Worm (Caenorhabditis elegans) whole organism, L2 larva: ENCODE measurements around the gene C31E10.11.
A peak's percentile ranks its signal among the peaks of the same experiment; 100 is the strongest.

ENCODE experiments used
- C34F6.9 ChIP-seq: fragments of 150-350 bp; optimal IDR thresholded peaks from 2 replicates; lab custom pipeline; 2014; ENCODE audit warnings: missing biosample characterization, missing genetic modification characterization
- F13H6.1 ChIP-seq: sonication (generic microtip); optimal IDR thresholded peaks from 2 replicates; lab custom pipeline; 2016; ENCODE audit warnings: missing genetic modification characterization, missing compliant biosample characterization
- R02D3.7 ChIP-seq: fragments of 150-350 bp; optimal IDR thresholded peaks from 2 replicates; lab custom pipeline; 2014; ENCODE audit warnings: missing biosample characterization, missing genetic modification characterization
- Y55F3AM.14 ChIP-seq: fragments of 200-800 bp; sonication (Bioruptor generic); optimal IDR thresholded peaks from 2 replicates; lab custom pipeline; 2018; ENCODE audit warnings: mild to moderate bottlenecking, missing genetic modification characterization, missing compliant biosample characterization
- ZK546.5 ChIP-seq: sonication (generic microtip); optimal IDR thresholded peaks from 2 replicates; lab custom pipeline; 2017; ENCODE audit warnings: missing biosample characterization, missing genetic modification characterization
- alr-1 ChIP-seq: fragments of 150-350 bp; optimal IDR thresholded peaks from 2 replicates; lab custom pipeline; 2014; ENCODE audit warnings: missing biosample characterization, missing genetic modification characterization
- aly-2 ChIP-seq: fragments of 150-350 bp; optimal IDR thresholded peaks from 2 replicates; lab custom pipeline; 2014; ENCODE audit warnings: missing biosample characterization, missing genetic modification characterization
- ama-1 ChIP-seq: fragments of 150-350 bp; optimal IDR thresholded peaks from 2 replicates; lab custom pipeline; 2018; ENCODE audit warnings: inconsistent platforms
- blmp-1 ChIP-seq: sonication (generic microtip); optimal IDR thresholded peaks from 2 replicates; lab custom pipeline; 2017; ENCODE audit warnings: missing genetic modification characterization, mild to moderate bottlenecking, missing compliant biosample characterization, antibody characterized with exemption, moderate library complexity; ENCODE audit not compliant: insufficient read depth
- ceh-16 ChIP-seq: fragments of 150-350 bp; optimal IDR thresholded peaks from 2 replicates; lab custom pipeline; 2014; ENCODE audit warnings: missing biosample characterization, missing genetic modification characterization
- ceh-82 ChIP-seq: fragments of 150-350 bp; optimal IDR thresholded peaks from 2 replicates; lab custom pipeline; 2014; ENCODE audit warnings: missing biosample characterization, missing genetic modification characterization
- crh-2 ChIP-seq: sonication (generic microtip); optimal IDR thresholded peaks from 2 replicates; lab custom pipeline; 2017; ENCODE audit warnings: missing biosample characterization, missing genetic modification characterization
- dmd-4 ChIP-seq: sonication (generic microtip); optimal IDR thresholded peaks from 2 replicates; lab custom pipeline; 2017; ENCODE audit warnings: missing biosample characterization, missing genetic modification characterization
- egl-27 ChIP-seq: sonication (generic microtip); optimal IDR thresholded peaks from 3 replicates; lab custom pipeline; 2017; ENCODE audit warnings: missing biosample characterization, missing genetic modification reagents, missing genetic modification characterization
- elt-1 ChIP-seq: fragments of 150-350 bp; optimal IDR thresholded peaks from 2 replicates; lab custom pipeline; 2014; ENCODE audit warnings: missing biosample characterization, missing genetic modification characterization
- elt-3 ChIP-seq: sonication (generic microtip); optimal IDR thresholded peaks from 2 replicates; lab custom pipeline; 2017; ENCODE audit warnings: missing biosample characterization, missing genetic modification characterization
- fos-1 ChIP-seq: fragments of 150-350 bp; optimal IDR thresholded peaks from 2 replicates; lab custom pipeline; 2014; ENCODE audit warnings: missing biosample characterization, missing genetic modification characterization
- gmeb-1 ChIP-seq: fragments of 150-350 bp; optimal IDR thresholded peaks from 2 replicates; lab custom pipeline; 2014; ENCODE audit warnings: missing biosample characterization, missing genetic modification characterization
- lin-11 ChIP-seq: fragments of 150-350 bp; sonication (generic microtip); optimal IDR thresholded peaks from 2 replicates; lab custom pipeline; 2014; ENCODE audit warnings: missing biosample characterization, missing genetic modification characterization, inconsistent platforms, mixed read lengths
- lin-13 ChIP-seq: fragments of 150-350 bp; optimal IDR thresholded peaks from 2 replicates; lab custom pipeline; 2014; ENCODE audit warnings: missing biosample characterization, missing genetic modification reagents, missing genetic modification characterization
- lin-39 ChIP-seq: fragments of 150-350 bp; optimal IDR thresholded peaks from 2 replicates; lab custom pipeline; 2014; ENCODE audit warnings: missing biosample characterization, missing genetic modification reagents, missing genetic modification characterization
- lsy-2 ChIP-seq, 2 experiments: fragments of 150-350 bp in 1 of 2; sonication (generic microtip) in 1 of 2; optimal IDR thresholded peaks; 2 replicates each; lab custom pipeline; 2014 to 2017; ENCODE audit warnings: missing biosample characterization in 2 of 2, missing genetic modification characterization in 2 of 2
- mab-5 ChIP-seq: fragments of 150-350 bp; optimal IDR thresholded peaks from 2 replicates; lab custom pipeline; 2014; ENCODE audit warnings: missing biosample characterization, missing genetic modification characterization
- mbf-1 ChIP-seq: sonication (generic microtip); optimal IDR thresholded peaks from 2 replicates; lab custom pipeline; 2017; ENCODE audit warnings: missing biosample characterization, missing genetic modification characterization
- mdl-1 ChIP-seq, 2 experiments: fragments of 150-350 bp in 1 of 2; sonication (generic microtip) in 1 of 2; optimal IDR thresholded peaks; 2 replicates each; lab custom pipeline; 2017; ENCODE audit warnings: missing biosample characterization in 2 of 2, missing genetic modification characterization in 2 of 2
- nhr-10 ChIP-seq: sonication (generic microtip); optimal IDR thresholded peaks from 2 replicates; lab custom pipeline; 2017; ENCODE audit warnings: missing biosample characterization, missing genetic modification characterization
- nhr-11 ChIP-seq: fragments of 150-350 bp; optimal IDR thresholded peaks from 2 replicates; lab custom pipeline; 2014; ENCODE audit warnings: missing biosample characterization, missing genetic modification characterization
- nhr-12 ChIP-seq: fragments of 150-350 bp; optimal IDR thresholded peaks from 2 replicates; lab custom pipeline; 2014; ENCODE audit warnings: missing biosample characterization, missing genetic modification characterization
- nhr-129 ChIP-seq: fragments of 150-350 bp; optimal IDR thresholded peaks from 2 replicates; lab custom pipeline; 2014; ENCODE audit warnings: missing biosample characterization, missing genetic modification characterization
- nhr-21 ChIP-seq: fragments of 150-350 bp; optimal IDR thresholded peaks from 2 replicates; lab custom pipeline; 2014; ENCODE audit warnings: missing biosample characterization, missing genetic modification characterization
- nhr-23 ChIP-seq: fragments of 150-350 bp; optimal IDR thresholded peaks from 2 replicates; lab custom pipeline; 2014; ENCODE audit warnings: missing biosample characterization, missing genetic modification reagents, missing genetic modification characterization
- nhr-237 ChIP-seq: fragments of 150-350 bp; optimal IDR thresholded peaks from 2 replicates; lab custom pipeline; 2014; ENCODE audit warnings: missing biosample characterization, missing genetic modification characterization
- nhr-25 ChIP-seq: fragments of 150-350 bp; sonication (generic microtip); optimal IDR thresholded peaks from 3 replicates; lab custom pipeline; 2014; ENCODE audit warnings: missing biosample characterization, missing genetic modification characterization
- nhr-6 ChIP-seq: fragments of 150-350 bp; optimal IDR thresholded peaks from 2 replicates; lab custom pipeline; 2014; ENCODE audit warnings: missing biosample characterization, missing genetic modification characterization
- nhr-77 ChIP-seq: fragments of 150-350 bp; optimal IDR thresholded peaks from 2 replicates; lab custom pipeline; 2014; ENCODE audit warnings: missing biosample characterization, missing genetic modification characterization
- peb-1 ChIP-seq: fragments of 150-350 bp; optimal IDR thresholded peaks from 2 replicates; lab custom pipeline; 2014; ENCODE audit warnings: missing biosample characterization, missing genetic modification characterization
- sem-4 ChIP-seq: fragments of 150-350 bp; optimal IDR thresholded peaks from 2 replicates; lab custom pipeline; 2014; ENCODE audit warnings: missing biosample characterization, missing genetic modification reagents, missing genetic modification characterization
- skn-1 ChIP-seq: sonication (generic microtip); optimal IDR thresholded peaks from 2 replicates; lab custom pipeline; 2017; ENCODE audit warnings: missing biosample characterization, missing genetic modification characterization
- sma-3 ChIP-seq: sonication (generic microtip); optimal IDR thresholded peaks from 2 replicates; lab custom pipeline; 2016; ENCODE audit warnings: missing genetic modification reagents, missing genetic modification characterization, missing compliant biosample characterization
- sma-9 ChIP-seq, 2 experiments: fragments of 150-350 bp in 1 of 2; sonication (generic microtip) in 1 of 2; optimal IDR thresholded peaks; 2 replicates each; lab custom pipeline; 2014 to 2016; ENCODE audit warnings: missing genetic modification characterization in 2 of 2, mild to moderate bottlenecking in 1 of 2, missing biosample characterization in 1 of 2, missing compliant biosample characterization in 1 of 2, missing genetic modification reagents in 1 of 2, moderate library complexity in 1 of 2
- snpc-4 ChIP-seq: fragments of 150-350 bp; optimal IDR thresholded peaks from 2 replicates; lab custom pipeline; 2014; ENCODE audit warnings: missing biosample characterization, missing genetic modification characterization
- unc-39 ChIP-seq: fragments of 150-350 bp; optimal IDR thresholded peaks from 2 replicates; lab custom pipeline; 2014; ENCODE audit warnings: missing biosample characterization, missing genetic modification characterization
- unc-55 ChIP-seq: fragments of 150-350 bp; sonication (generic microtip); optimal IDR thresholded peaks from 3 replicates; lab custom pipeline; 2014; ENCODE audit warnings: missing biosample characterization, missing genetic modification reagents, missing genetic modification characterization
- unc-62 ChIP-seq: fragments of 150-350 bp; optimal IDR thresholded peaks from 2 replicates; lab custom pipeline; 2014; ENCODE audit warnings: missing biosample characterization, missing genetic modification reagents, missing genetic modification characterization
- zag-1 ChIP-seq: fragments of 150-350 bp; optimal IDR thresholded peaks from 2 replicates; lab custom pipeline; 2014; ENCODE audit warnings: missing biosample characterization, missing genetic modification characterization
- ztf-1 ChIP-seq: fragments of 200-800 bp; sonication (Bioruptor generic); conservative IDR thresholded peaks from 2 replicates; pipeline ENCODE4 v1.3.6; 2022; ENCODE audit warnings: missing genetic modification characterization, missing compliant biosample characterization
- ztf-11 ChIP-seq: sonication (generic microtip); optimal IDR thresholded peaks from 2 replicates; lab custom pipeline; 2017; ENCODE audit warnings: missing biosample characterization, missing genetic modification characterization
- ztf-4 ChIP-seq: fragments of 150-350 bp; optimal IDR thresholded peaks from 2 replicates; lab custom pipeline; 2014; ENCODE audit warnings: missing biosample characterization, missing genetic modification characterization

Gene C31E10.11

DNA sequence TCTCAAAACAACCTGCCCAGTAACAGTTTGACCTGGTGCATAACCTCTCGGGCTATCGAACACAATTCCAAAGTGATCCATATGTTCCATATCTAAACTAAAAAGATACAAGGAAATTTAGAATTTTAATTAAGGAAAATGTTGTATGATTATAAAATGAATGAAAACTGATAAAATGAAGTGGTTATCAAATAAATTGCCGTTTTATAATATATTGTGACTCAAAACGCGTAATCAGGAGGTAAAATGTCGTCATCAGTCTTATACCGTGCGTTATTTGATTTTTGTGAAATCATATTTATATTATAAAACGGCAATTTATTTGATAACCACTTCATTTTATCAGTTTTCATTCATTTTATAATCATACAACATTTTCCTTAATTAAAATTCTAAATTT, 10.2 kb downstream of the C31E10.11 start, which contains the start of gene arrd-24:
arrd-24 (minus strand) TSS at position 101 of the 400 bp plus-strand sequence.
- peak; percentile 12 for TF ChIP-seq fos-1 (tag; lab: Kevin White, UChicago)

DNA sequence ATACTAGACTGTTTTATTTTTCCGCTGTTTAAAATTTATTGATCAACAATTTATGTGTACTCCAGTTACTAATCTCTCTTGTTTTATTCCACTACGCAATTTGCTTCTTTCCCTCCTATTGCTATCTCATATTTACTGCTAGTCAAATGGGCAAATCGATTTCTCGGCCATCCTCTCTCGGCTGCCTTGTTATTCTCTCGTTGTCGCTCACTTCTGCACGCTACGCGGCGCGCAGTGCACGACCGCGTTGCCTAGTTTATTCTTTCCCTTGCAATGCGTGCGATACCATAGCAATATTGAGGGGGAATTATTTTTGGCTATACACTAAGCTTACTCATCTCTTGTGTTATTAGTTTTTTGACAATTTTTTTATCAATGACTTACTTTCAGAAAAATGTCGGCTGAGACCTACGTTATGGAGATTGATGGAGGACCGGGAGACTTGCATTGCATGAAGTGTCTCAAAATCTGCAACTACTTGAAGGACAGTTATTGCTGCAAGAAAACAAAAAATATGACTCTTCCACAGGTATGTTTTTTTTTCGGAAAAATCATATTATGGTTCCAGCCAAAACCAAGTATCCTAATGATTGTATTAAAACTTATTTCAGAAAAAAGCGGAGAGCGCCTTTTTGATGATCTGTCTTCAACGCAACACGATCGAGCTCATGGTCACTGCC, 13.0 kb downstream of the C31E10.11 start, which contains the start of gene F48F7.6:
F48F7.6 (plus strand) TSS at position 391 of the 680 bp plus-strand sequence.
- TF ChIP-seq sem-4 (tag; lab: Kevin White, UChicago): peak; percentile 8
- TF ChIP-seq ztf-11 (tag; lab: Kevin White, UChicago): no peak
- peak; percentile 8 for TF ChIP-seq ztf-4
- TF ChIP-seq nhr-129 (tag; lab: Kevin White, UChicago): peak; percentile 75
- TF ChIP-seq ztf-1 (GFP tag; lab: Robert Waterston, UW): no peak
- no peak for TF ChIP-seq zag-1 (tag; lab: Kevin White, UChicago)
- peak; percentile 36 for TF ChIP-seq lin-11 (tag; lab: Kevin White, UChicago)
- TF ChIP-seq peb-1 (tag; lab: Kevin White, UChicago): no peak
- TF ChIP-seq snpc-4: peak; percentile 13
- TF ChIP-seq Y55F3AM.14 (GFP tag; lab: Kevin White, UChicago): no peak
- no peak for TF ChIP-seq elt-1 (tag; lab: Kevin White, UChicago)
- peak; percentile 28 for TF ChIP-seq crh-2 (tag; lab: Kevin White, UChicago)
- peak; percentile 67 for TF ChIP-seq C34F6.9 (tag; lab: Kevin White, UChicago)
- TF ChIP-seq aly-2 (tag; lab: Kevin White, UChicago): no peak
- no peak for TF ChIP-seq blmp-1 (tag; lab: Kevin White, UChicago)
- no peak for TF ChIP-seq R02D3.7 (tag; lab: Kevin White, UChicago)
- TF ChIP-seq sma-3 (GFP tag; lab: Kevin White, UChicago): no peak
- no peak for TF ChIP-seq nhr-25 (tag; lab: Kevin White, UChicago)
- TF ChIP-seq ama-1 (lab: Kevin White, UChicago): peak; percentile 1
- no peak for TF ChIP-seq lin-13 (GFP tag; lab: Kevin White, UChicago)
- TF ChIP-seq F13H6.1 (tag; lab: Kevin White, UChicago): peak; percentile 2
- no peak for TF ChIP-seq mbf-1 (tag; lab: Kevin White, UChicago)
- no peak for TF ChIP-seq egl-27 (tag; lab: Kevin White, UChicago)
- TF ChIP-seq elt-3 (tag; lab: Kevin White, UChicago): no peak
- TF ChIP-seq nhr-11 (tag; lab: Kevin White, UChicago): no peak
- no peak for TF ChIP-seq nhr-21
- peak; percentile 35 for TF ChIP-seq unc-55 (GFP tag; lab: Kevin White, UChicago)
- no peak for TF ChIP-seq dmd-4 (tag; lab: Kevin White, UChicago)
- no peak for TF ChIP-seq sma-9 (GFP tag; optimal IDR thresholded peaks at IDR 0.05; lab: Kevin White, UChicago)
- TF ChIP-seq sma-9 (tag; optimal IDR thresholded peaks at IDR 0.05; lab: Kevin White, UChicago): no peak
- TF ChIP-seq ZK546.5 (tag; lab: Kevin White, UChicago): no peak
- TF ChIP-seq unc-62: no peak
- TF ChIP-seq ceh-16 (tag; lab: Kevin White, UChicago): no peak
- peak in 1 of 2 experiments; percentile 34 for TF ChIP-seq mdl-1 (tag; optimal IDR thresholded peaks at IDR 0.05; lab: Kevin White, UChicago)
- no peak for TF ChIP-seq nhr-6 (tag; lab: Kevin White, UChicago)
- TF ChIP-seq lin-39: no peak
- TF ChIP-seq unc-39 (tag; lab: Kevin White, UChicago): no peak
- peak in 1 of 2 experiments; percentile 54 for TF ChIP-seq lsy-2 (tag; optimal IDR thresholded peaks at IDR 0.05; lab: Kevin White, UChicago)
- TF ChIP-seq skn-1: no peak
- no peak for TF ChIP-seq nhr-237 (tag; lab: Kevin White, UChicago)
- TF ChIP-seq ceh-82 (tag; lab: Kevin White, UChicago): no peak
- TF ChIP-seq nhr-10 (tag; lab: Kevin White, UChicago): no peak
- no peak for TF ChIP-seq nhr-23
- no peak for TF ChIP-seq alr-1
- TF ChIP-seq mab-5 (tag; lab: Kevin White, UChicago): no peak
- peak; percentile 16 for TF ChIP-seq fos-1 (tag; lab: Kevin White, UChicago)
- TF ChIP-seq nhr-12 (tag; lab: Kevin White, UChicago): no peak
- TF ChIP-seq nhr-77: no peak
- TF ChIP-seq gmeb-1 (tag; lab: Kevin White, UChicago): peak; percentile 14
